Worm (Caenorhabditis elegans) whole organism, L4 larva: ENCODE results near the gene ugt-38.

ENCODE experiments used
- F37D6.2 ChIP-seq: sonication (generic microtip); optimal IDR thresholded peaks from 2 replicates; lab custom pipeline; 2016; ENCODE audit warnings: mild to moderate bottlenecking, missing genetic modification characterization, missing compliant biosample characterization
- aly-2 ChIP-seq: sonication (generic microtip); optimal IDR thresholded peaks from 2 replicates; lab custom pipeline; 2018; ENCODE audit warnings: missing biosample characterization, missing genetic modification characterization
- ceh-44 ChIP-seq: fragments of 200-800 bp; sonication (Bioruptor generic); IDR thresholded peaks from 2 replicates; pipeline ENCODE4 v1.3.6; 2022; ENCODE audit warnings: missing genetic modification reagents, missing genetic modification characterization, missing compliant biosample characterization
- dpl-1 ChIP-seq: fragments of 150-350 bp; optimal IDR thresholded peaks from 2 replicates; lab custom pipeline; 2014; ENCODE audit warnings: missing biosample characterization, missing genetic modification reagents, missing genetic modification characterization
- hlh-30 ChIP-seq: sonication (generic microtip); optimal IDR thresholded peaks from 2 replicates; lab custom pipeline; 2017; ENCODE audit warnings: antibody characterized with exemption, mild to moderate bottlenecking, missing genetic modification characterization, missing compliant biosample characterization; ENCODE audit not compliant: insufficient read depth
- mdl-1 ChIP-seq, 2 experiments: fragments of 150-350 bp in 1 of 2; sonication (generic microtip) in 1 of 2; optimal IDR thresholded peaks; 2 replicates each; lab custom pipeline; 2014 to 2017; ENCODE audit warnings: missing biosample characterization in 2 of 2, missing genetic modification characterization in 2 of 2
- nhr-11 ChIP-seq: fragments of 150-350 bp; optimal IDR thresholded peaks from 2 replicates; lab custom pipeline; 2014; ENCODE audit warnings: missing biosample characterization, missing genetic modification characterization
- nhr-237 ChIP-seq: sonication (generic microtip); optimal IDR thresholded peaks from 2 replicates; lab custom pipeline; 2017; ENCODE audit warnings: missing biosample characterization, missing genetic modification characterization
- nhr-76 ChIP-seq: fragments of 150-350 bp; optimal IDR thresholded peaks from 2 replicates; lab custom pipeline; 2014; ENCODE audit warnings: missing biosample characterization, missing genetic modification characterization
- sdz-12 ChIP-seq: fragments of 200-800 bp; sonication (Bioruptor generic); optimal IDR thresholded peaks from 2 replicates; lab custom pipeline; 2018; ENCODE audit warnings: mild to moderate bottlenecking, missing genetic modification characterization, missing compliant biosample characterization

DNA sequence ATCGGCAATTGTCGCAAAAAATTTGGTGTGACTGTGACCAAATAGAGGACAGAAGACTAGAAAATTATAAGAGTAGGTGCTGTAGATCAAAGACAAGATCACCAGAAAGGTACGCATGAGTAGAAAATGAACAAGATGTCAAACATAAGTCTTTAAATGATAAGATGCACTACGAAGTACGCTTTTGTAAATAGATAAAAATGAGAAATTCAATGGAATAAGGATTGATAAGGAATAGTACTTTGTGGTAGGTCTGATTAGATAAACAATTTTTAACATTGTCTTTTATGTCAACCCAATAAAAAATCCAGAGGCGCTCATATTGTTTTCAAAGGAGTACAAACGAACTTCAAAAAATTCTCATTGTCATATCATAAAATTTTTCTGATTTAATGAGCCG, 3.3 kb upstream of the ugt-38 start, which contains the start of gene F10D2.8:
- no peak for TF ChIP-seq nhr-76 (tag; lab: Kevin White, UChicago)
- no peak for TF ChIP-seq dpl-1
- no peak for TF ChIP-seq nhr-11 (tag; lab: Kevin White, UChicago)
- no peak for TF ChIP-seq mdl-1 (tag; optimal IDR thresholded peaks at IDR 0.05; lab: Kevin White, UChicago)
- TF ChIP-seq aly-2 (tag; lab: Kevin White, UChicago), result no peak
- TF ChIP-seq hlh-30, result no peak
- no peak for TF ChIP-seq nhr-237 (tag; lab: Kevin White, UChicago)
- TF ChIP-seq ceh-44 (GFP tag; lab: Robert Waterston, UW), result no peak
- TF ChIP-seq F37D6.2 (tag; lab: Kevin White, UChicago), result no peak
- TF ChIP-seq sdz-12, result no peak
